Fruit fly (Drosophila melanogaster) whole organism, embryonic: ENCODE results near the gene CG3662.

ENCODE experiments used
- Atf6 ChIP-seq: fragments of 200-800 bp; sonication (Bioruptor generic); IDR thresholded peaks from 2 replicates; pipeline ENCODE4 v1.3.6; 2022; ENCODE audit warnings: missing biosample characterization, missing genetic modification characterization
- Bgb ChIP-seq: fragments of 200-800 bp; sonication (Bioruptor generic); IDR thresholded peaks from 2 replicates; pipeline ENCODE4 v1.3.6; 2022; ENCODE audit warnings: missing biosample characterization, missing genetic modification characterization; ENCODE audit not compliant: partially characterized antibody
- CG10431 ChIP-seq: fragments of 200-800 bp; sonication (Bioruptor generic); optimal IDR thresholded peaks from 3 replicates; lab custom pipeline; 2018; ENCODE audit warnings: missing biosample characterization, mild to moderate bottlenecking, missing genetic modification characterization
- CG11093 ChIP-seq: fragments of 200-800 bp; sonication (Bioruptor generic); IDR thresholded peaks from 3 replicates; pipeline ENCODE4 v1.3.6; 2022; ENCODE audit warnings: missing biosample characterization, missing genetic modification characterization
- CG11456 ChIP-seq: fragments of 200-800 bp; sonication (Bioruptor generic); IDR thresholded peaks from 3 replicates; pipeline ENCODE4 v1.3.6; 2022; ENCODE audit warnings: missing biosample characterization, missing genetic modification characterization
- CG18764 ChIP-seq: fragments of 200-800 bp; sonication (Bioruptor generic); optimal IDR thresholded peaks from 3 replicates; lab custom pipeline; 2016; ENCODE audit warnings: missing biosample characterization, missing genetic modification characterization
- CG32532 ChIP-seq: fragments of 200-800 bp; sonication (Bioruptor generic); IDR thresholded peaks from 2 replicates; pipeline ENCODE4 v1.3.6; 2022; ENCODE audit warnings: missing biosample characterization, missing genetic modification characterization
- CG3407 ChIP-seq: fragments of 200-800 bp; sonication (Bioruptor generic); optimal IDR thresholded peaks from 2 replicates; lab custom pipeline; 2018; ENCODE audit warnings: missing biosample characterization, mild to moderate bottlenecking, missing genetic modification characterization
- CG42726 ChIP-seq: fragments of 200-800 bp; sonication (Bioruptor generic); IDR thresholded peaks from 2 replicates; pipeline ENCODE4 v1.3.6; 2022; ENCODE audit warnings: missing biosample characterization, missing genetic modification characterization; ENCODE audit not compliant: partially characterized antibody
- CG6765 ChIP-seq: fragments of 200-800 bp; sonication (Bioruptor generic); optimal IDR thresholded peaks from 3 replicates; lab custom pipeline; 2017; ENCODE audit warnings: missing biosample characterization, mild to moderate bottlenecking, missing genetic modification characterization
- CG7963 ChIP-seq: fragments of 200-800 bp; sonication (Bioruptor generic); IDR thresholded peaks from 3 replicates; pipeline ENCODE4 v1.3.6; 2022; ENCODE audit warnings: missing biosample characterization, missing genetic modification characterization; ENCODE audit not compliant: partially characterized antibody
- CG8281 ChIP-seq: fragments of 200-800 bp; sonication (Bioruptor generic); optimal IDR thresholded peaks from 2 replicates; lab custom pipeline; 2018; ENCODE audit warnings: missing biosample characterization, mild to moderate bottlenecking, missing genetic modification characterization, moderate library complexity
- Dad ChIP-seq: fragments of 200-800 bp; sonication (Bioruptor generic); optimal IDR thresholded peaks from 3 replicates; lab custom pipeline; 2016; ENCODE audit warnings: missing biosample characterization, missing genetic modification characterization
- Dbx ChIP-seq: fragments of 200-800 bp; sonication (Bioruptor generic); IDR thresholded peaks from 3 replicates; pipeline ENCODE4 v1.3.6; 2022; ENCODE audit warnings: missing biosample characterization, missing genetic modification characterization
- ERR ChIP-seq: fragments of 200-800 bp; sonication (Bioruptor generic); optimal IDR thresholded peaks from 2 replicates; lab custom pipeline; 2016; ENCODE audit warnings: missing biosample characterization, missing genetic modification characterization
- Fer2 ChIP-seq: fragments of 200-800 bp; sonication (Bioruptor generic); optimal IDR thresholded peaks from 2 replicates; lab custom pipeline; 2018; ENCODE audit warnings: missing biosample characterization, mild to moderate bottlenecking, missing genetic modification characterization, moderate library complexity
- HLH4C ChIP-seq: fragments of 200-800 bp; sonication (Bioruptor generic); IDR thresholded peaks from 3 replicates; pipeline ENCODE4 v1.3.6; 2022; ENCODE audit warnings: missing biosample characterization, missing genetic modification characterization; ENCODE audit not compliant: partially characterized antibody
- HLHmδ ChIP-seq: fragments of 200-800 bp; sonication (Bioruptor generic); optimal IDR thresholded peaks from 2 replicates; lab custom pipeline; 2018; ENCODE audit warnings: missing biosample characterization, mild to moderate bottlenecking, missing genetic modification characterization, moderate library complexity
- Hsf ChIP-seq: fragments of 200-800 bp; sonication (Bioruptor generic); optimal IDR thresholded peaks from 3 replicates; lab custom pipeline; 2016; ENCODE audit warnings: missing biosample characterization, missing genetic modification characterization
- Max ChIP-seq: fragments of 200-800 bp; sonication (Bioruptor generic); optimal IDR thresholded peaks from 2 replicates; lab custom pipeline; 2016; ENCODE audit warnings: missing biosample characterization, mild to moderate bottlenecking, missing genetic modification characterization
- Nf-YC ChIP-seq: fragments of 200-800 bp; optimal IDR thresholded peaks from 3 replicates; lab custom pipeline; 2019; ENCODE audit warnings: missing biosample characterization, mild to moderate bottlenecking, missing genetic modification characterization, moderate library complexity
- Oaz ChIP-seq: fragments of 200-800 bp; sonication (Bioruptor generic); IDR thresholded peaks from 2 replicates; pipeline ENCODE4 v1.3.6; 2022; ENCODE audit warnings: missing biosample characterization, missing genetic modification characterization
- Oli ChIP-seq: fragments of 200-800 bp; sonication (Bioruptor generic); optimal IDR thresholded peaks from 2 replicates; lab custom pipeline; 2018; ENCODE audit warnings: missing biosample characterization, mild to moderate bottlenecking, missing genetic modification characterization, moderate library complexity
- Scr ChIP-seq: fragments of 200-800 bp; sonication (Bioruptor generic); IDR thresholded peaks from 2 replicates; pipeline ENCODE4 v1.3.6; 2022; ENCODE audit warnings: missing biosample characterization, missing genetic modification characterization; ENCODE audit not compliant: partially characterized antibody
- ase ChIP-seq: fragments of 200-800 bp; sonication (Bioruptor generic); IDR thresholded peaks from 3 replicates; pipeline ENCODE4 v1.3.6; 2022; ENCODE audit warnings: missing biosample characterization, missing genetic modification characterization
- az2 ChIP-seq: fragments of 200-800 bp; sonication (Bioruptor generic); optimal IDR thresholded peaks from 3 replicates; lab custom pipeline; 2016; ENCODE audit warnings: missing biosample characterization, missing genetic modification characterization
- br ChIP-seq: fragments of >200 bp; optimal IDR thresholded peaks from 2 replicates; lab custom pipeline; 2017
- cad ChIP-seq: fragments of >200 bp; optimal IDR thresholded peaks from 2 replicates; lab custom pipeline; 2017; ENCODE audit warnings: missing biosample characterization, missing genetic modification characterization
- corto ChIP-seq: fragments of 200-800 bp; sonication (Bioruptor generic); optimal IDR thresholded peaks from 2 replicates; lab custom pipeline; 2016; ENCODE audit warnings: missing biosample characterization, mild to moderate bottlenecking, missing genetic modification characterization, moderate library complexity
- da ChIP-seq: fragments of 200-800 bp; sonication (Bioruptor generic); optimal IDR thresholded peaks from 2 replicates; lab custom pipeline; 2016; ENCODE audit warnings: missing biosample characterization, missing genetic modification characterization
- dimm ChIP-seq: fragments of 200-800 bp; sonication (Bioruptor generic); IDR thresholded peaks from 2 replicates; pipeline ENCODE4 v1.3.6; 2022; ENCODE audit warnings: missing biosample characterization, missing genetic modification characterization
- dysf ChIP-seq: fragments of 200-800 bp; sonication (Bioruptor generic); IDR thresholded peaks from 3 replicates; pipeline ENCODE4 v1.3.6; 2022; ENCODE audit warnings: missing biosample characterization, missing genetic modification characterization
- emc ChIP-seq: fragments of 200-800 bp; sonication (Bioruptor generic); optimal IDR thresholded peaks from 2 replicates; lab custom pipeline; 2016; ENCODE audit warnings: missing biosample characterization, missing genetic modification characterization
- gfzf ChIP-seq: fragments of 200-800 bp; sonication (Bioruptor generic); optimal IDR thresholded peaks from 2 replicates; lab custom pipeline; 2016; ENCODE audit warnings: missing biosample characterization, mild to moderate bottlenecking, missing genetic modification characterization, moderate library complexity
- gro ChIP-seq: fragments of 200-800 bp; sonication (Bioruptor generic); optimal IDR thresholded peaks from 2 replicates; lab custom pipeline; 2016; ENCODE audit warnings: missing biosample characterization, missing genetic modification characterization
- ham ChIP-seq: fragments of 200-800 bp; sonication (Bioruptor generic); IDR thresholded peaks from 2 replicates; pipeline ENCODE4 v1.3.6; 2022; ENCODE audit warnings: missing biosample characterization, missing genetic modification characterization
- hkb ChIP-seq, 2 experiments: fragments of 200-800 bp in 1 of 2; fragments of >200 bp in 1 of 2; sonication (Bioruptor generic) in 1 of 2; IDR thresholded peaks in 1 of 2; optimal IDR thresholded peaks in 1 of 2; 2 replicates each; pipeline versions ENCODE4 v1.3.6 to Lab custom; 2017 to 2022; ENCODE audit warnings: missing biosample characterization in 1 of 2, missing genetic modification characterization in 1 of 2
- mirr ChIP-seq: fragments of 200-800 bp; sonication (Bioruptor generic); optimal IDR thresholded peaks from 3 replicates; lab custom pipeline; 2018; ENCODE audit warnings: missing biosample characterization, mild to moderate bottlenecking, missing genetic modification characterization
- odd ChIP-seq: fragments of 200-800 bp; sonication (Bioruptor generic); optimal IDR thresholded peaks from 2 replicates; lab custom pipeline; 2017; ENCODE audit warnings: missing biosample characterization, mild to moderate bottlenecking, missing genetic modification characterization
- pb ChIP-seq: fragments of 200-800 bp; sonication (Bioruptor generic); optimal IDR thresholded peaks from 3 replicates; lab custom pipeline; 2016; ENCODE audit warnings: missing biosample characterization, missing genetic modification characterization
- pnt ChIP-seq: fragments of 200-800 bp; sonication (Bioruptor generic); optimal IDR thresholded peaks from 3 replicates; lab custom pipeline; 2016; ENCODE audit warnings: missing biosample characterization, missing genetic modification characterization
- seq ChIP-seq: fragments of 200-800 bp; sonication (Bioruptor generic); IDR thresholded peaks from 2 replicates; pipeline ENCODE4 v1.3.6; 2022; ENCODE audit warnings: missing biosample characterization, missing genetic modification characterization
- sim ChIP-seq: fragments of 200-800 bp; sonication (Bioruptor generic); IDR thresholded peaks from 2 replicates; pipeline ENCODE4 v1.3.6; 2022; ENCODE audit warnings: missing biosample characterization, missing genetic modification characterization
- sqz ChIP-seq: fragments of 200-800 bp; sonication (Bioruptor generic); optimal IDR thresholded peaks from 3 replicates; lab custom pipeline; 2018; ENCODE audit warnings: missing biosample characterization, mild to moderate bottlenecking, missing genetic modification characterization
- sug ChIP-seq: fragments of 200-800 bp; optimal IDR thresholded peaks from 2 replicates; lab custom pipeline; 2019; ENCODE audit warnings: missing biosample characterization, mild to moderate bottlenecking, missing genetic modification characterization, moderate library complexity
- ttk ChIP-seq: fragments of 200-800 bp; sonication (Bioruptor generic); IDR thresholded peaks from 2 replicates; pipeline ENCODE4 v2.1.2; 2022; ENCODE audit warnings: missing biosample characterization, missing genetic modification characterization
- tx ChIP-seq: fragments of 200-800 bp; sonication (Bioruptor generic); optimal IDR thresholded peaks from 2 replicates; lab custom pipeline; 2016; ENCODE audit warnings: missing biosample characterization, missing genetic modification characterization
- unc-4 ChIP-seq: fragments of 200-800 bp; sonication (Bioruptor generic); IDR thresholded peaks from 2 replicates; pipeline ENCODE4 v1.3.6; 2022; ENCODE audit warnings: missing biosample characterization, missing genetic modification characterization; ENCODE audit not compliant: partially characterized antibody
- vnd ChIP-seq: fragments of 200-800 bp; sonication (Bioruptor generic); IDR thresholded peaks from 3 replicates; pipeline ENCODE4 v1.3.6; 2022; ENCODE audit warnings: missing biosample characterization, missing genetic modification characterization; ENCODE audit not compliant: partially characterized antibody
- zf30C ChIP-seq: fragments of 200-800 bp; sonication (Bioruptor generic); optimal IDR thresholded peaks from 3 replicates; lab custom pipeline; 2018; ENCODE audit warnings: missing biosample characterization, mild to moderate bottlenecking, missing genetic modification characterization

CG3662 gene

DNA sequence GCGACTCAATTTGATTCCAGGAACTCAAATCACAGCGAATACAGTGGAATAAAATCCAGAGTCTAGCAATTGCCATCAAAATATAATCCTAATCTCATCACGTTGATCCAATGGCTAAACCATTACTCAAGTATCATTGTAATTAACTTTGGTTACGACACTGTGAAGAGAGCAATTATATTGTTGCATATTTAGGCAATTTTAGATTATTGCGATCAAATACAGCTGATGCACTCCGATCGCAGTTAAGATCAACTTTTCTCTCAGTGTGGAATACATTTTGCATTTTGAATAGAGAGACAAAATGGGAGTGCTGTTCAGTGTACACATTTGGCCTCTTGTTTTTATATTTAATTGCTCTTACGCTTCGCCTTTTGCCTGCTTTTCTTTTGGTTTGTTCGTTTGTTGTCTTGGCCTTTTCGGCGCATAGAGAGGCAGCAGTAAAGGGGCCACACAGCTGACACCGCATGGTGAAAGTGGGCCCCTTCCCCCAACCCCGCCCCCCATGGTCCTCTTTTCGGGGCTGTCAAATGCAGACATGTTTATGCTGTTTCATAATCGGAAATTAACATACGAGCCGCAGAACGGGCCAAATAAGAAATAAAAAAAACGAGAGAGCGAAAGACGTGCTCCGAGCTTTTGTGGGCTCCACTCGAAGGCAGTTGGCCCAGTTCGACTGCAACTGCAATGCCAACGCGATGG, 25.2 kb downstream of the CG3662 start (continued):
- TF ChIP-seq mirr (GFP tag; lab: Kevin White, UChicago) (no peak), CG18764 (peak; percentile 48), Hsf (peak; percentile 73), emc (GFP tag; lab: Kevin White, UChicago) (no peak), ERR (GFP tag; lab: Kevin White, UChicago) (no peak), gfzf (GFP tag; lab: Kevin White, UChicago) (no peak), sim (GFP tag; lab: Robert Waterston, UW) (no peak), unc-4 (GFP tag; lab: Robert Waterston, UW) (no peak), CG10431 (GFP tag; lab: Kevin White, UChicago) (no peak), ase (GFP tag; lab: Robert Waterston, UW) (0 out of 3 replicates have a peak, but pooled peaks have one; percentile 7), zf30C (GFP tag; lab: Kevin White, UChicago) (peak; percentile 37), CG32532 (no peak), Scr (no peak), hkb (optimal IDR thresholded peaks at IDR 0.05; lab: Kevin White, UChicago) (no peak), hkb (GFP tag; IDR thresholded peaks at IDR 0.05; lab: Robert Waterston, UW) (peak; percentile 31; the same call in 1 of the 2 replicates), ham (GFP tag; lab: Robert Waterston, UW) (no peak), da (no peak), vnd (GFP tag; lab: Robert Waterston, UW) (no peak), cad (GFP tag; lab: Kevin White, UChicago) (no peak), Bgb (GFP tag; lab: Robert Waterston, UW) (no peak), tx (peak; percentile 33), CG42726 (no peak), Dbx (no peak), HLH4C (GFP tag; lab: Robert Waterston, UW) (no peak), corto (peak; percentile 8), pb (GFP tag; lab: Kevin White, UChicago) (peak; percentile 66), pnt (peak; percentile 69), Fer2 (tag; lab: Kevin White, UChicago) (no peak), sug (tag; lab: Kevin White, UChicago) (no peak), CG3407 (GFP tag; lab: Kevin White, UChicago) (peak; percentile 36), br (no peak), HLHmδ (GFP tag; lab: Kevin White, UChicago) (no peak), Oli (tag; lab: Kevin White, UChicago) (peak; percentile 84), odd (GFP tag; lab: Kevin White, UChicago) (peak; percentile 29), ttk (GFP tag; lab: Robert Waterston, UW) (peak; percentile 39), Dad (GFP tag; lab: Kevin White, UChicago) (peak; percentile 8), Atf6 (no peak), Max (peak; percentile 5), seq (GFP tag; lab: Robert Waterston, UW) (no peak), CG11093 (GFP tag; lab: Robert Waterston, UW) (peak; percentile 63; the same call in 2 of the 3 replicates), az2 (GFP tag; lab: Kevin White, UChicago) (peak; percentile 68), Oaz (no peak), sqz (GFP tag; lab: Kevin White, UChicago) (peak; percentile 51), CG11456 (GFP tag; lab: Robert Waterston, UW) (no peak), CG6765 (GFP tag; lab: Kevin White, UChicago) (no peak), dimm (no peak), dysf (GFP tag; lab: Robert Waterston, UW) (peak; percentile 43; the same call in 1 of the 3 replicates), CG8281 (tag; lab: Kevin White, UChicago) (peak; percentile 11), Nf-YC (tag; lab: Kevin White, UChicago) (no peak), CG7963 (GFP tag; lab: Robert Waterston, UW) (no peak), gro (GFP tag; lab: Kevin White, UChicago) (peak; percentile 32)
